Fruit fly (Drosophila melanogaster) whole organism, wandering third instar larva: ENCODE data around the gene CG4239.
A peak's percentile ranks its signal among the peaks of the same experiment; 100 is the strongest.

Source experiments
- Hr83 ChIP-seq: fragments of 200-300 bp; sonication (Bioruptor generic); optimal IDR thresholded peaks from 2 replicates; lab custom pipeline; 2016; ENCODE audit warnings: missing biosample characterization, mild to moderate bottlenecking, missing genetic modification characterization, moderate library complexity; ENCODE audit not compliant: poor library complexity, severe bottlenecking
- Myc ChIP-seq: fragments of >200 bp; optimal IDR thresholded peaks from 2 replicates; lab custom pipeline; 2017
- OdsH ChIP-seq: fragments of 200-800 bp; sonication (Bioruptor generic); optimal IDR thresholded peaks from 2 replicates; lab custom pipeline; 2016; ENCODE audit warnings: missing biosample characterization, mild to moderate bottlenecking, missing genetic modification characterization
- Rel ChIP-seq, 2 experiments: fragments of 200-800 bp; sonication (Bioruptor generic) in 1 of 2; optimal IDR thresholded peaks; 2 replicates in 1 of 2; 3 replicates in 1 of 2; lab custom pipeline; 2016 to 2019; ENCODE audit warnings: mild to moderate bottlenecking in 2 of 2, missing biosample characterization in 2 of 2, missing genetic modification characterization in 2 of 2, moderate library complexity in 1 of 2
- br ChIP-seq: fragments of 200-800 bp; sonication (Bioruptor generic); optimal IDR thresholded peaks from 2 replicates; lab custom pipeline; 2016; ENCODE audit warnings: missing biosample characterization, missing genetic modification characterization
- fru ChIP-seq: fragments of 200-800 bp; sonication (Bioruptor generic); optimal IDR thresholded peaks from 3 replicates; lab custom pipeline; 2016; ENCODE audit warnings: missing biosample characterization, mild to moderate bottlenecking, missing genetic modification characterization
- h ChIP-seq: fragments of 200-800 bp; sonication (Bioruptor generic); optimal IDR thresholded peaks from 3 replicates; lab custom pipeline; 2016; ENCODE audit warnings: missing biosample characterization, mild to moderate bottlenecking, missing genetic modification characterization
- usp ChIP-seq: fragments of >200 bp; optimal IDR thresholded peaks from 2 replicates; lab custom pipeline; 2017; ENCODE audit warnings: missing biosample characterization, missing genetic modification characterization

- no peak for TF ChIP-seq br (GFP tag; lab: Kevin White, UChicago)
- TF ChIP-seq Rel (GFP tag; optimal IDR thresholded peaks at IDR 0.05; lab: Kevin White, UChicago) = no peak
- no peak for TF ChIP-seq Rel (tag; optimal IDR thresholded peaks at IDR 0.05; lab: Kevin White, UChicago)
- no peak for TF ChIP-seq Myc (lab: Kevin White, UChicago)
- TF ChIP-seq h = no peak
- no peak for TF ChIP-seq OdsH
- no peak for TF ChIP-seq usp
- TF ChIP-seq Hr83 = no peak
- TF ChIP-seq fru (GFP tag; lab: Kevin White, UChicago) = peak; percentile 38
Observed at dm6 chrX:16361306-16361705, 23.8 kb upstream of the CG4239 start, which contains the start of gene nonA.
